Worm (Caenorhabditis elegans) whole organism, L3 larva: ENCODE data around the gene lnp-1.

Source experiments
- R02D3.7 ChIP-seq: fragments of 150-350 bp; optimal IDR thresholded peaks from 2 replicates; lab custom pipeline; 2014; ENCODE audit warnings: missing biosample characterization, missing genetic modification characterization
- ZK546.5 ChIP-seq: sonication (generic microtip); optimal IDR thresholded peaks from 2 replicates; lab custom pipeline; 2017; ENCODE audit warnings: missing biosample characterization, missing genetic modification characterization
- aly-2 ChIP-seq: fragments of 150-350 bp; optimal IDR thresholded peaks from 2 replicates; lab custom pipeline; 2014; ENCODE audit warnings: missing biosample characterization, missing genetic modification characterization
- ama-1 ChIP-seq: fragments of 150-350 bp; optimal IDR thresholded peaks from 2 replicates; lab custom pipeline; 2018
- ceh-82 ChIP-seq: fragments of 150-350 bp; optimal IDR thresholded peaks from 2 replicates; lab custom pipeline; 2014; ENCODE audit warnings: missing biosample characterization, missing genetic modification characterization
- ceh-9 ChIP-seq: sonication (generic microtip); optimal IDR thresholded peaks from 2 replicates; lab custom pipeline; 2018; ENCODE audit warnings: missing biosample characterization, missing genetic modification characterization
- daf-12 ChIP-seq: fragments of 150-350 bp; optimal IDR thresholded peaks from 2 replicates; lab custom pipeline; 2014; ENCODE audit warnings: missing biosample characterization, missing genetic modification reagents, missing genetic modification characterization
- egl-27 ChIP-seq: sonication (generic microtip); optimal IDR thresholded peaks from 4 replicates; lab custom pipeline; 2017; ENCODE audit warnings: missing biosample characterization, missing genetic modification reagents, missing genetic modification characterization
- egl-5 ChIP-seq: fragments of 150-350 bp; optimal IDR thresholded peaks from 2 replicates; lab custom pipeline; 2017; ENCODE audit warnings: missing biosample characterization, missing genetic modification reagents, missing genetic modification characterization, inconsistent platforms
- elt-1 ChIP-seq: fragments of 150-350 bp; optimal IDR thresholded peaks from 2 replicates; lab custom pipeline; 2014; ENCODE audit warnings: missing biosample characterization, missing genetic modification characterization
- elt-2 ChIP-seq: sonication (generic microtip); optimal IDR thresholded peaks from 2 replicates; lab custom pipeline; 2016; ENCODE audit warnings: missing genetic modification reagents, mild to moderate bottlenecking, missing genetic modification characterization, missing compliant biosample characterization
- elt-3 ChIP-seq, 3 experiments: fragments of 150-350 bp in 1 of 3; sonication (generic microtip) in 2 of 3; optimal IDR thresholded peaks; 2 replicates in 2 of 3; 4 replicates in 1 of 3; lab custom pipeline; 2014 to 2017; ENCODE audit warnings: missing biosample characterization in 3 of 3, missing genetic modification characterization in 3 of 3
- eor-1 ChIP-seq, 2 experiments: fragments of 150-350 bp; optimal IDR thresholded peaks; 2 replicates each; lab custom pipeline; 2014 to 2018; ENCODE audit warnings: missing biosample characterization in 2 of 2, missing genetic modification characterization in 2 of 2
- fkh-10 ChIP-seq: sonication (generic microtip); optimal IDR thresholded peaks from 2 replicates; lab custom pipeline; 2017; ENCODE audit warnings: missing biosample characterization, missing genetic modification reagents, missing genetic modification characterization
- fkh-2 ChIP-seq: fragments of 150-350 bp; optimal IDR thresholded peaks from 2 replicates; lab custom pipeline; 2014; ENCODE audit warnings: missing biosample characterization, missing genetic modification reagents, missing genetic modification characterization
- fos-1 ChIP-seq: fragments of 150-350 bp; optimal IDR thresholded peaks from 2 replicates; lab custom pipeline; 2014; ENCODE audit warnings: missing biosample characterization, missing genetic modification characterization
- hmg-11 ChIP-seq: sonication (generic microtip); optimal IDR thresholded peaks from 2 replicates; lab custom pipeline; 2016; ENCODE audit warnings: missing genetic modification characterization, missing compliant biosample characterization
- lin-15B ChIP-seq: fragments of 150-350 bp; optimal IDR thresholded peaks from 2 replicates; lab custom pipeline; 2014; ENCODE audit warnings: missing biosample characterization, missing genetic modification characterization
- mml-1 ChIP-seq: fragments of 150-350 bp; sonication (generic microtip); optimal IDR thresholded peaks from 3 replicates; lab custom pipeline; 2014; ENCODE audit warnings: missing biosample characterization, missing genetic modification characterization
- nfya-1 ChIP-seq: sonication (generic microtip); optimal IDR thresholded peaks from 2 replicates; lab custom pipeline; 2017; ENCODE audit warnings: missing genetic modification characterization, mild to moderate bottlenecking, missing compliant biosample characterization, antibody characterized with exemption, moderate library complexity; ENCODE audit not compliant: insufficient read depth
- nhr-11 ChIP-seq: fragments of 150-350 bp; optimal IDR thresholded peaks from 2 replicates; lab custom pipeline; 2014; ENCODE audit warnings: missing biosample characterization, missing genetic modification characterization
- nhr-237 ChIP-seq: fragments of 150-350 bp; optimal IDR thresholded peaks from 2 replicates; lab custom pipeline; 2014; ENCODE audit warnings: missing biosample characterization, missing genetic modification characterization
- nhr-25 ChIP-seq: sonication (generic microtip); optimal IDR thresholded peaks from 2 replicates; lab custom pipeline; 2017; ENCODE audit warnings: missing biosample characterization, missing genetic modification characterization
- nhr-28 ChIP-seq: fragments of 150-350 bp; optimal IDR thresholded peaks from 2 replicates; lab custom pipeline; 2014; ENCODE audit warnings: missing biosample characterization, missing genetic modification characterization
- nhr-43 ChIP-seq: sonication (generic microtip); optimal IDR thresholded peaks from 2 replicates; lab custom pipeline; 2016; ENCODE audit warnings: mild to moderate bottlenecking, missing genetic modification characterization, missing compliant biosample characterization; ENCODE audit not compliant: poor library complexity, severe bottlenecking
- nhr-67 ChIP-seq: fragments of 150-350 bp; optimal IDR thresholded peaks from 2 replicates; lab custom pipeline; 2014; ENCODE audit warnings: missing biosample characterization, missing genetic modification characterization
- nhr-76 ChIP-seq: fragments of 150-350 bp; sonication (generic microtip); optimal IDR thresholded peaks from 5 replicates; lab custom pipeline; 2014; ENCODE audit warnings: missing biosample characterization, missing genetic modification characterization
- nhr-77 ChIP-seq: fragments of 150-350 bp; optimal IDR thresholded peaks from 2 replicates; lab custom pipeline; 2014; ENCODE audit warnings: missing biosample characterization, missing genetic modification characterization
- pqm-1 ChIP-seq: fragments of 150-350 bp; optimal IDR thresholded peaks from 2 replicates; lab custom pipeline; 2017; ENCODE audit warnings: missing biosample characterization, missing genetic modification characterization, inconsistent platforms
- sea-2 ChIP-seq: fragments of 150-350 bp; sonication (generic microtip); optimal IDR thresholded peaks from 4 replicates; lab custom pipeline; 2014; ENCODE audit warnings: missing biosample characterization, missing genetic modification reagents, missing genetic modification characterization
- snpc-4 ChIP-seq: fragments of 150-350 bp; optimal IDR thresholded peaks from 2 replicates; lab custom pipeline; 2014; ENCODE audit warnings: missing biosample characterization, missing genetic modification characterization
- tbx-2 ChIP-seq: sonication (generic microtip); optimal IDR thresholded peaks from 2 replicates; lab custom pipeline; 2016; ENCODE audit warnings: mild to moderate bottlenecking, missing genetic modification characterization, missing compliant biosample characterization
- unc-39 ChIP-seq: sonication (generic microtip); optimal IDR thresholded peaks from 4 replicates; lab custom pipeline; 2017; ENCODE audit warnings: missing biosample characterization, missing genetic modification characterization
- unc-62 ChIP-seq: fragments of 150-350 bp; sonication (generic microtip); optimal IDR thresholded peaks from 4 replicates; lab custom pipeline; 2014; ENCODE audit warnings: missing biosample characterization, missing genetic modification reagents, missing genetic modification characterization
- zag-1 ChIP-seq: fragments of 150-350 bp; optimal IDR thresholded peaks from 2 replicates; lab custom pipeline; 2014; ENCODE audit warnings: missing biosample characterization, missing genetic modification characterization
- ztf-11 ChIP-seq: fragments of 150-350 bp; optimal IDR thresholded peaks from 2 replicates; lab custom pipeline; 2014; ENCODE audit warnings: missing biosample characterization, missing genetic modification characterization
- ztf-4 ChIP-seq: fragments of 150-350 bp; optimal IDR thresholded peaks from 2 replicates; lab custom pipeline; 2014; ENCODE audit warnings: missing biosample characterization, missing genetic modification characterization

Gene lnp-1

ce11 chrX:4553491-4553890 lies 35.1 kb upstream of the lnp-1 start:
- TF ChIP-seq nhr-43 (no peak), tbx-2 (tag; lab: Kevin White, UChicago) (no peak), snpc-4 (tag; lab: Kevin White, UChicago) (no peak), mml-1 (no peak), nhr-67 (tag; lab: Kevin White, UChicago) (no peak), nhr-76 (tag; lab: Kevin White, UChicago) (no peak), nfya-1 (tag; lab: Kevin White, UChicago) (no peak), zag-1 (no peak), unc-39 (tag; lab: Kevin White, UChicago) (no peak), ama-1 (lab: Kevin White, UChicago) (no peak), egl-5 (tag; lab: Kevin White, UChicago) (no peak), eor-1 (tag; optimal IDR thresholded peaks at IDR 0.05; lab: Kevin White, UChicago) (no peak)

DNA sequence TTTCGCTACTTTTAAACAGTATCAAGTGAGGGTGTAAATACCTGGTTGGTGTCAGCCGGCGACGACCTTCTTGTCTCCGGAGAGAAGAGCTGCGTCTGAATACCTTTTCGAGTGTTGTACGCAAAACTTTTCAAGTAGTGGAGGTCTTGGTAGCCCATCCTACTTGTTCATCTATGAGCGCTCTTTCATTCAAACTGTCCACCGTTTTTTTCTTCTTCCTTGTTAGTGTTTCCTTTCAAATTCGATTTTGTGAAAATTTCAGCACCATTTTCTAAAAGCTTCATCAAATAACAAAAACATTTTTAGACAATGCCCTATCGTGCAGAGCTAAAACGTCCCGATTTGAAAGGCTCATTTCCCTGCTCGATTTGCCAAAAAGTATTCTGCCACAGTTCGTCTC lies 34.2 kb upstream of the lnp-1 start, which contains the start of gene ham-2:
TSS of gene ham-2 (plus strand) at position 301 of the 400 bp plus-strand sequence.
- TF ChIP-seq unc-39 (tag; lab: Kevin White, UChicago): no peak
- TF ChIP-seq nhr-28: no peak
- no peak for TF ChIP-seq egl-27
- no peak for TF ChIP-seq lin-15B
- TF ChIP-seq nhr-11 (tag; lab: Kevin White, UChicago): no peak
- no peak for TF ChIP-seq nhr-67 (tag; lab: Kevin White, UChicago)
- TF ChIP-seq ceh-82 (tag; lab: Kevin White, UChicago): no peak
- TF ChIP-seq sea-2 (GFP tag; lab: Kevin White, UChicago): no peak
- no peak for TF ChIP-seq pqm-1 (tag; lab: Kevin White, UChicago)
- TF ChIP-seq ama-1 (lab: Kevin White, UChicago): no peak
- no peak for TF ChIP-seq fkh-2 (tag; lab: Kevin White, UChicago)
- no peak for TF ChIP-seq fkh-10
- TF ChIP-seq elt-3 (tag; optimal IDR thresholded peaks at IDR 0.05; lab: Kevin White, UChicago): no peak
- TF ChIP-seq aly-2 (tag; lab: Kevin White, UChicago): no peak

DNA sequence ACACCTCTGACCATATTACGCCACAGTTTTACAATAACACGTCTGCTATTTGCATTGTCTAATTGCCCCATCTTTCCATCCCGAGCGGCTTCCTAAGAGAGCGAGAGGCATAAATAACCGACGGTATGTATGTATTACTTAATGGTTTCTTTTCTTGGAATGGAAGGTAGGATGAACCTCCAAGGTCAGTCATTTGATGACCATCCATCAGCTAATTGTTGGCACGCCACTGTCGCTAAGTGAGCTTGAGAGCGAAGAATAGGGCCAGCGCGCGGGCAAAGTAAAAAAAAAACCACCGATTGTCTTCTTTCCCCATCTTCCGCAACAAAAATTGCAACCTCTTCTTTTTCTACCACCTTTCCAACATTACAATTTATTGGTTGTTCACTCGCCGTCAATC lies 32.5 kb upstream of the lnp-1 start:
- TF ChIP-seq nhr-25 (tag; lab: Kevin White, UChicago) (no peak), hmg-11 (tag; lab: Kevin White, UChicago) (no peak), R02D3.7 (tag; lab: Kevin White, UChicago) (no peak), ztf-11 (no peak), elt-2 (tag; lab: Kevin White, UChicago) (no peak), fos-1 (no peak), elt-1 (tag; lab: Kevin White, UChicago) (no peak), lin-15B (no peak), unc-62 (GFP tag; lab: Kevin White, UChicago) (no peak), nhr-237 (tag; lab: Kevin White, UChicago) (no peak), ztf-4 (tag; lab: Kevin White, UChicago) (no peak), elt-3 (tag; optimal IDR thresholded peaks at IDR 0.05; lab: Kevin White, UChicago) (no peak), nfya-1 (tag; lab: Kevin White, UChicago) (no peak), ZK546.5 (tag; lab: Kevin White, UChicago) (no peak), ceh-9 (no peak), snpc-4 (tag; lab: Kevin White, UChicago) (no peak), fkh-2 (tag; lab: Kevin White, UChicago) (no peak), unc-39 (tag; lab: Kevin White, UChicago) (no peak), nhr-77 (tag; lab: Kevin White, UChicago) (no peak)

- TF ChIP-seq pqm-1 (tag; lab: Kevin White, UChicago) (no peak), fkh-2 (tag; lab: Kevin White, UChicago) (no peak), hmg-11 (tag; lab: Kevin White, UChicago) (no peak), unc-62 (GFP tag; lab: Kevin White, UChicago) (no peak), nhr-67 (tag; lab: Kevin White, UChicago) (no peak), lin-15B (no peak), daf-12 (tag; lab: Kevin White, UChicago) (no peak), elt-1 (tag; lab: Kevin White, UChicago) (no peak)
These were observed 26.7 kb upstream of the lnp-1 start, which contains the start of gene C05E11.6 for ce11 chrX:4561863-4562262. C05E11.6 (plus strand) TSS chrX:4562163.
